Worm (Caenorhabditis elegans) whole organism, L4/young adult: ENCODE measurements around the gene ima-3.

Source experiments
- W03F9.2 ChIP-seq: fragments of 150-350 bp; optimal IDR thresholded peaks from 2 replicates; lab custom pipeline; 2014; ENCODE audit warnings: missing biosample characterization, missing genetic modification characterization
- dao-5 ChIP-seq: sonication (generic microtip); optimal IDR thresholded peaks from 2 replicates; lab custom pipeline; 2016; ENCODE audit warnings: missing genotype, missing genetic modification characterization, moderate library complexity, missing compliant biosample characterization
- him-1 ChIP-seq: sonication (generic microtip); optimal IDR thresholded peaks from 2 replicates; lab custom pipeline; 2016; ENCODE audit warnings: missing genotype, missing genetic modification reagents, missing genetic modification characterization, missing compliant biosample characterization

ima-3 gene

DNA sequence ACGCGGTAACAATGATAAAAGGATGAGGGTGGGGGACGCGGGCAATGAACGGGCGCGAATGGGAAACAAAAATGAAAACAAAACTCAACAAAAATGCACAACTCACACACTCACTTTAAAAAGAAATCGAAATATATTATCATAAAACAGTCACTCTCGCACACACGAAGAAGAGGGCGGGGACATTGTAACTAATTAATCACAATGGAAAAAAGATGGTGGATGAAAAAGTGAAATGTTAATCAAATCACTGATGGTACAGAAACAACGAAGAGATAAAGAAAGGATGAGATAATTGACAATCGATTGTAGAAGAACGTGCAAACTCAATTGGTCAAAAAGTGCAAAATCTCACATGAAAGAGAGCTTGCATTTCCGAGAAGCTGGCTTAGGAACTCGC is 2.2 kb downstream of the ima-3 start:
- no peak for TF ChIP-seq dao-5 (tag; lab: Kevin White, UChicago)
- no peak for TF ChIP-seq W03F9.2 (tag; lab: Kevin White, UChicago)
- no peak for TF ChIP-seq him-1 (tag; lab: Kevin White, UChicago)

DNA sequence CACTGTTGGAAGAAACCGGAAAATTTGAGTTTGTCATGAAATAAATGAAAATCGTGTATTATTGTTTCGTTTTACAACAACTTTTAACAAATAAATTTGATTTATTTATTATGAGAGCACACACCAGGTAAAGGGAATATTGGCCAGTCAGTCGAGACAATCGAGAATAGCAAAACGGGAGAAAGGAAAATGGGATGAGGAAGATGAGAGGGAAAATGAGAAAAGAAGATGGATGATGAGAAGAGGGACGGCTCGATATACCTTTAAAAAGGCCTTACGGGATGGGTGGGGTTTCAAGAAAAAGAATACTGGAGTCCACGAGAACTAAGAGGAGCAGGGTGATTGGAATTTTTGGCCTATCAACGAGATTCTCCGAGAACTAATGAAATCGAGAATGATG is 2.8 kb downstream of the ima-3 start:
- no peak for TF ChIP-seq W03F9.2 (tag; lab: Kevin White, UChicago)
- no peak for TF ChIP-seq him-1 (tag; lab: Kevin White, UChicago)
- no peak for TF ChIP-seq dao-5 (tag; lab: Kevin White, UChicago)

DNA sequence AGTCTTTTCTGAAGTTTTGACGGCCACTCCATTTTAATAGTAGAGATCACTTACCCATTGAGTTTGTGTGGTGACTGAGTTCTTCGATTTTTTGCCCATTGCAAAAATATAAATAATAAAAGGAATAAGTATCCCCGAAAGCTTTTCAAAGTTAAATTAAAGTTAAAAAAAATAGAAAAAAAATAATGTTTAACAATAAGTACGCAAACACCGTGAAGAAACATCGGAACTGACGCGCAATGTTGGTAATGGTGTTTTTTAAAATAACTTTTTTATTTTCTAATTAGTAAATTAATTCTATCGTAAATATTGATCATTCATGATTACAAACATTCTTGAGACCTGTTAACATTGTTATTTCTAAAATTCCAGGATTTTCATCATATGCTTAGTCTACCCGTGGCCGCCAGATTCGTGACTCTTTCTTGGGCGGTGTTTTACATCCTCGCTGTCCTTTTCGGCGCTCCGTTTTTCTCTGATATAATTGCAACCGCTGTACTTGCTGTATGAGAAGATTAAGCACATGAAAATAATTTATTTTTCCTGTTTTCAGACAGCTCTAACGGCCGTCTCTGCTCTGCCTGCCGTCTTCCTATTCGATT is 5.1 kb downstream of the ima-3 start, which contains the start of the genes F49E8.7, F49E8.8 and nprl-2:
Gene F49E8.7, minus strand, starts transcription at position 101 of the 602 bp plus-strand sequence.
Gene F49E8.8, plus strand, starts transcription at position 373 of the 602 bp plus-strand sequence.
Gene nprl-2, plus strand, starts transcription at position 552 of the 602 bp plus-strand sequence.
- TF ChIP-seq W03F9.2 (tag; lab: Kevin White, UChicago), result no peak
- no peak for TF ChIP-seq dao-5 (tag; lab: Kevin White, UChicago)
- no peak for TF ChIP-seq him-1 (tag; lab: Kevin White, UChicago)

DNA sequence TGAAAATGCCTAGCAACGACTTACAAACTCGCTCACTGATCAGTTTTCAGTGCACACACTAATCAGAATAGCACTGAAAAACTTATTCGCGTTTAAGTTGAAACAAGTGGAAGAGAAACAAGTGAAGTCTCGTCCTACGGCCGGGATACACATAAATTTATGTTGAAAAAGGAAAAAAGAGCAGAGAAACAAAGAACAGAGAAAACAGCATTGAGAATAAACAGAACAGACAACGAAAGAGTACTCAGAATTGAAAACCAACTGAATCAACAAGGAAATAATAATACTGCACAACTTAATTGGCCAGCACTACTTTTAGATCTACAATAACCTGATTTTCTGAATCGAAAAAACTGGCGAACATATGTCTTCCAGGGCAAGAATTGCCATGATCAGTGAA is 7.1 kb downstream of the ima-3 start, which contains the start of gene F49E8.6:
Gene F49E8.6, minus strand, starts transcription at position 317 of the 400 bp plus-strand sequence.
- no peak for TF ChIP-seq him-1 (tag; lab: Kevin White, UChicago)
- no peak for TF ChIP-seq dao-5 (tag; lab: Kevin White, UChicago)
- no peak for TF ChIP-seq W03F9.2 (tag; lab: Kevin White, UChicago)

DNA sequence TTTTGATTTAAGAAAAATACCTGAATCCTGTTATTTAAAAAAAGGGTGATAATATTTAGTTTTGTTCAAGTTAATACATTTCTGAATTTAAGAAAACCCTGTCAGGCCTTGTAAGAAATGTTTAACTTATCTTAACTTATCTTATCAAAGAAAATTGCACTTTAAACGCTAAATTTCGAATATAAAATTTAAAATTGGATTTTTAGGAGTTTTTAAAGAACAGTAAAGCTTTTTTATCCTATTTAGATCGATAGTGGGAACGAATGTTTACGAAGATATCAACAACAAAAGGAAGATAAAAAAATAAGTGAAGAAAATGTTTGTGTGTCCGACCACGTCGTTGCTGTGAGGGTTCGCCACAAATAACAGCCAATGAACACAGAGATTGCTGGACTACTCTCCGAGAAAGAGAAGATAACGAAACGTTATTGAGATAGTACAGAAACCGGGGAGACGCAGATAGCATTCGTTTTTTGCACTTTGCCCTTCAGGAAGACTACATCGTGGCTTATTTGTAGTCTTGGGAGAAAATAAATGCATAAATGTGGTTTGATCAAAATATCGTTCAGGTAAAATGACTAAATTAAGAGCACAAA is 8.4 kb downstream of the ima-3 start, which contains the start of gene dif-1:
Gene dif-1, minus strand, starts transcription at position 51 of the 596 bp plus-strand sequence.
- TF ChIP-seq dao-5 (tag; lab: Kevin White, UChicago) (no peak), him-1 (tag; lab: Kevin White, UChicago) (no peak), W03F9.2 (tag; lab: Kevin White, UChicago) (peak; percentile 52)

DNA sequence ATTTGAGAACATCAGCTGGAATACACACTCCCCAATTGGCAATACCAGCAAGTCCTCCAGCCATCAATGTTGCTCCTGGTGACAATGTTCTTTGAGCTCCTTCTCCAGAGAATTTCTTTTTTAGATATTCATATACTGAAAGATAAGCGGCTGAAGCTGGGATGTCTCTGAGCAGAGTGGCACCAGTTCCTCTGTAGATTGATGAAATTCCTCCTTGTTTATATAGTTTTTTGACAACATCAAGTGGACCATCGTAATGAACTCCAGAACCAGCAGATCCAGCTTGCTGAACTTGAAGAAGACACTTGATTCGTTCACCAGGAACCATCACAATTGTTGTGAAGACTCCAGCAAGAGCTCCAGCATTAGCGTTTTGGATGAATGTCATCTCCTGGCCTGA is 9.4 kb downstream of the ima-3 start:
- TF ChIP-seq him-1 (tag; lab: Kevin White, UChicago), result no peak
- TF ChIP-seq dao-5 (tag; lab: Kevin White, UChicago), result no peak
- TF ChIP-seq W03F9.2 (tag; lab: Kevin White, UChicago), result no peak

DNA sequence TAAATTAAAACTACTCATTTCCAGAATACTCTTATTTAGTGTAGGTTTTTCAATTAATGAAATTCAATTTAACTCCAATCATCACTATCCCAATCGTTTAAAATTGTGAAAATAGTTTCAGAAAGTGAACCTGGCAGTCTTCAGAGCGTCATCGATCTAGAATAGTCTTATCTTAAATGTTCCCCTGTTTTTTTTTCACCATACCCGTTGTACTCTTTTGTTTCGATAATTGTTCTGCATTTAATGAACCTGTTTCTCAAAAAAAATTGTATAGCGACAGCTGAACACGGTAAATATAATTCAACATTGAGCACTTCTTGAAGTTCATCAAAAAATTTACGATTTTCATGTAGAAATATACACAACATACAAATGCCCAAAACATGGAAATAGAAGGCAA is 10.2 kb downstream of the ima-3 start:
- no peak for TF ChIP-seq dao-5 (tag; lab: Kevin White, UChicago)
- no peak for TF ChIP-seq W03F9.2 (tag; lab: Kevin White, UChicago)
- no peak for TF ChIP-seq him-1 (tag; lab: Kevin White, UChicago)

DNA sequence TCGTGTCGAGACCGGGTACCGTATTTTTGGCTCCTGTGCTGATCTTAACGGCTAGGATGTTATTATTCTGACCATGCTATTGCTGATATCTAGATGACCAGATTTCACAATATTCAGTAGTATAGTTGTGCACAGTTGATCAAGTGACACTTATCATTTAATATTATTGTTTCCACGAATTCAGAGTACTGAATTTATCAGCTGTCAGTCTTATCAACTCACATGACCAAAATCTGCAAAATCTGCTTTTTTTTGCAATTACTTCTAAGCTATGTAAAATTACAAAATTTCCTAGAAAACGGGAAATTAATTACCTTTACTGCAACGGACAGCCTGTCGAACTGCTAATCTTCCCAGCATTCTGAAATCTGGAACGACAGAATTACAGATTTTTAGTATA is 11.0 kb downstream of the ima-3 start, which contains the start of gene pam-1:
Gene pam-1, minus strand, starts transcription at position 368 of the 400 bp plus-strand sequence.
- TF ChIP-seq him-1 (tag; lab: Kevin White, UChicago) (no peak), dao-5 (tag; lab: Kevin White, UChicago) (no peak), W03F9.2 (tag; lab: Kevin White, UChicago) (no peak)

DNA sequence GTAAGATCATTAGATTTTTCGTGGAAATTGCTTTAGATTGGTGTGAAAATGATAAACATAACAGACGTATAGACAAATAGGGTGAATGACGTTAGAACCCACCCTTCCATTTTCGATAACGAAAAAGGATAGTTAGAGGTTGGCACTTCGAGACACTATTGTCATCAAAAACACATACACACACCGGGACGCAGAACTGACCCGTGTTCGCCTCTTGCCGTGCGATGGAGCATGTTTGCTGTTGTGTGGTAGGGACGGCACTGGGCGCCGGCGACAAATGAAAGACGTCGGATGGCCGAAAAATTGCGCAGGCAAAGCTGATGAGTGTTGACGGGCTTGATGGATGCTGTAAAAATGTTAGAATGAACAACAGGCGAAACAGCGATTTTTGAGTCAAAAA is 11.6 kb downstream of the ima-3 start:
- TF ChIP-seq W03F9.2 (tag; lab: Kevin White, UChicago), result peak; percentile 9
- no peak for TF ChIP-seq dao-5 (tag; lab: Kevin White, UChicago)
- TF ChIP-seq him-1 (tag; lab: Kevin White, UChicago), result no peak

DNA sequence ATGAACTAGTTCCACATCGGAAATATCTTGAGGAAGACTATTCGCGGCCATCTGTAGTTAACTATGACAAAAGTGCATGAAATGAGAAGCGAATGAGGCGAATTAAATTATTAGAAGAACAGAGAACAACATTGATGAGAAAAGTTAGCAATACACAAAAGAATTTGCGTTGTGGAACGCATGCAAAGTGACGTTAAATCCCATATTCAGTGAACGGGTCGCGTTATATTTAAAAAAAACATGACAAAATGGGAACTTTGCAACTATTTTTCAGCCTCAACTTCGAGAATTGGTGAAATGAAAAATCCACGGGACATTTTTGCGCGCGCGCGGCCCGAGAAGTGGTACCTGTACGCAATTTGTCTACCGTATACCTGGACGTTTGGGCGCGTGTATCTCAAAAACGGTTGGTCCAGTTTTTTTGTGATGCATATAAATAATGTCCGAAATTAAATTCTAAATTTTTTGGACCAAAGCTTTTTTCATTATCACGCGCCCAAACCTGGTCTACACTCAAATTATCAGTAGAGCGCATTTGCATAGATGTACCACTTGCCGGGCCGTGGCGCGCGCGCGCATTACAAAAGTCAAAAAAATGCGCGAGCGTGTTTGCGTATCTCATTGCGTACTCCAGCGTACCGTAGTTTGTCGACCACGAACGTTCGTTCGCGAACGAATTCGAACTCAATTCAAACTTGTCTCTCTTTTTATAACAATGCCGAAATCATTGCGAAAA is 13.5 kb downstream of the ima-3 start, which contains the start of the genes cdd-2 and oef-1:
Gene cdd-2, minus strand, starts transcription at position 51 of the 736 bp plus-strand sequence.
Gene oef-1, plus strand, starts transcription at position 575 of the 736 bp plus-strand sequence.
- TF ChIP-seq him-1 (tag; lab: Kevin White, UChicago) (no peak), dao-5 (tag; lab: Kevin White, UChicago) (no peak), W03F9.2 (tag; lab: Kevin White, UChicago) (no peak)

DNA sequence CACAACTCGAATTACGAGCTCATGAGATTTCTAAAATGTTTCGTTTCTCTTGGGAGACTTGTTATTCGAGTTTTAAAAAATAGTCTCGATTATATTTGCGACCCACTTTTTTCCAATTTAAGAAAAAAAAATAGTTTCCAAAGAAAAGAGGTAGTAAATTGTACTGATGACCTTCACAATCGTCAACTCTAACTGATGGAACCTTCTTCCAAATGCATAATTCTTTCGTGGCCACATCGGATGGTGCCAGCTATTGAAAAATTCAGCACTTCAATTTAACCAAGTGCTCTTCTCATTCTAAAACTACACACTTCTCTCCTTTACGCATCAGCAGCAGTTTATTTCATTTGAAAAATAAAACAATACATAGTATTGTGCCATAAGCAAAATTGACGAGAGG is 17.8 kb downstream of the ima-3 start:
- TF ChIP-seq W03F9.2 (tag; lab: Kevin White, UChicago), result no peak
- no peak for TF ChIP-seq dao-5 (tag; lab: Kevin White, UChicago)
- TF ChIP-seq him-1 (tag; lab: Kevin White, UChicago), result no peak

DNA sequence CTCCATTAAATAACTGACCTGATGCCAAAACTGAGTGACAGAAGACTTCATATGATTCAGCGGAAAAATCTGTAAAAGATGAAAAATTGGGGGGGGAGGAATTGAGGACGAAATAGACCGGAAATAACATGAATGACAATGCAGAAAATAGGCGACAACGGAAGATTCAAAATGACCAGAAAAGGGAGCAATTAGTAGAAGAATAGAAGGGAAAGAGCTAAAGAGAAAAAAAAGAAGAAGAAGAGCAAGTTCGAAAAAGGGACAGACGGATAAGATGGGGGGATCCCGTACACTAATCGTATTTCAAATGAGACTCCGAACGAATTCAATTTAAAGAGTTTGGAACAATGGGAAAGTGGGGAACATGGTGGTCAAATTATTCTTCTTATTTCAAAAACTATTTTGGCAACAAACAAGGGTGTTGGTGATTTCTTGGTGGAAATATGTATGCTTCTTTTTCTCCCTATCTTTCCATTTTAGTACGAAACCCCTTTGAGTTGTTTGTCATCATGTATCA is 18.9 kb downstream of the ima-3 start, which contains the start of gene R05G6.10:
Gene R05G6.10, minus strand, starts transcription at position 51 of the 517 bp plus-strand sequence.
- no peak for TF ChIP-seq dao-5 (tag; lab: Kevin White, UChicago)
- no peak for TF ChIP-seq W03F9.2 (tag; lab: Kevin White, UChicago)
- no peak for TF ChIP-seq him-1 (tag; lab: Kevin White, UChicago)
